Fruit fly (Drosophila melanogaster) whole organism, embryonic: ENCODE data around the gene spz3.
A peak's percentile ranks its signal among the peaks of the same experiment; 100 is the strongest.

Experiments used
- Awh ChIP-seq: fragments of 200-800 bp; sonication (Bioruptor generic); IDR thresholded peaks from 2 replicates; pipeline ENCODE4, ENCODE4 v1.3.6; 2022; ENCODE audit warnings: missing biosample characterization, missing genetic modification characterization
- BEAF-32 ChIP-seq: fragments of 200-800 bp; sonication (Bioruptor generic); optimal IDR thresholded peaks from 3 replicates; lab custom pipeline; 2017; ENCODE audit warnings: missing biosample characterization, missing genetic modification characterization, mild to moderate bottlenecking, moderate library complexity, missing genetic modification reagents
- CG10267 ChIP-seq: fragments of 200-800 bp; sonication (Bioruptor generic); optimal IDR thresholded peaks from 2 replicates; lab custom pipeline; 2018; ENCODE audit warnings: missing biosample characterization, mild to moderate bottlenecking, missing genetic modification characterization, moderate library complexity
- CG10366 ChIP-seq: fragments of 200-800 bp; sonication (Bioruptor generic); IDR thresholded peaks from 2 replicates; pipeline ENCODE4 v1.3.6; 2022; ENCODE audit warnings: missing biosample characterization, missing genetic modification characterization
- CG11398 ChIP-seq: fragments of 200-800 bp; sonication (Bioruptor generic); optimal IDR thresholded peaks from 2 replicates; lab custom pipeline; 2016; ENCODE audit warnings: missing biosample characterization, missing genetic modification characterization
- CG12299 ChIP-seq: fragments of 200-800 bp; sonication (Bioruptor generic); optimal IDR thresholded peaks from 2 replicates; lab custom pipeline; 2018; ENCODE audit warnings: missing biosample characterization, mild to moderate bottlenecking, missing genetic modification characterization
- CG14860 ChIP-seq: fragments of 200-800 bp; sonication (Bioruptor generic); IDR thresholded peaks from 3 replicates; pipeline ENCODE4 v1.3.6; 2022; ENCODE audit warnings: missing biosample characterization, missing genetic modification characterization; ENCODE audit not compliant: partially characterized antibody
- CG15073 ChIP-seq: fragments of 200-800 bp; sonication (Bioruptor generic); optimal IDR thresholded peaks from 2 replicates; lab custom pipeline; 2016; ENCODE audit warnings: missing biosample characterization, missing genetic modification characterization
- CG16863 ChIP-seq: fragments of 200-800 bp; sonication (Bioruptor generic); optimal IDR thresholded peaks from 3 replicates; lab custom pipeline; 2016; ENCODE audit warnings: missing biosample characterization, missing genetic modification characterization
- CG31441 ChIP-seq: fragments of 200-800 bp; sonication (Bioruptor generic); IDR thresholded peaks from 2 replicates; pipeline ENCODE4 v1.3.6; 2022; ENCODE audit warnings: missing biosample characterization, missing genetic modification characterization
- CG32772 ChIP-seq: fragments of 200-800 bp; sonication (Bioruptor generic); IDR thresholded peaks from 2 replicates; pipeline ENCODE4 v1.3.6; 2022; ENCODE audit warnings: missing biosample characterization, missing genetic modification characterization
- CG42726 ChIP-seq: fragments of 200-800 bp; sonication (Bioruptor generic); IDR thresholded peaks from 2 replicates; pipeline ENCODE4 v1.3.6; 2022; ENCODE audit warnings: missing biosample characterization, missing genetic modification characterization; ENCODE audit not compliant: partially characterized antibody
- CG4404 ChIP-seq: fragments of 200-800 bp; sonication (Bioruptor generic); IDR thresholded peaks from 2 replicates; pipeline ENCODE4 v1.3.6; 2022; ENCODE audit warnings: missing biosample characterization, missing genetic modification characterization
- CG5180 ChIP-seq: fragments of 200-800 bp; sonication (Bioruptor generic); optimal IDR thresholded peaks from 3 replicates; lab custom pipeline; 2017; ENCODE audit warnings: missing biosample characterization, missing genetic modification characterization, mild to moderate bottlenecking, moderate library complexity, missing genetic modification reagents
- CG6254 ChIP-seq: fragments of 200-800 bp; sonication (Bioruptor generic); optimal IDR thresholded peaks from 3 replicates; lab custom pipeline; 2017; ENCODE audit warnings: mild to moderate bottlenecking, missing biosample characterization, missing genetic modification reagents, missing genetic modification characterization
- CG6854 ChIP-seq: fragments of 200-800 bp; sonication (Bioruptor generic); optimal IDR thresholded peaks from 3 replicates; lab custom pipeline; 2017; ENCODE audit warnings: missing biosample characterization, mild to moderate bottlenecking, missing genetic modification characterization
- CG7271 ChIP-seq: fragments of 200-800 bp; sonication (Bioruptor generic); optimal IDR thresholded peaks from 2 replicates; lab custom pipeline; 2018; ENCODE audit warnings: missing biosample characterization, mild to moderate bottlenecking, missing genetic modification characterization, moderate library complexity
- CG7357 ChIP-seq: fragments of 200-800 bp; sonication (Bioruptor generic); IDR thresholded peaks from 3 replicates; pipeline ENCODE4 v1.3.6; 2022; ENCODE audit warnings: missing biosample characterization, missing genetic modification characterization
- CG7839 ChIP-seq: fragments of 200-800 bp; sonication (Bioruptor generic); optimal IDR thresholded peaks from 3 replicates; lab custom pipeline; 2018; ENCODE audit warnings: missing biosample characterization, mild to moderate bottlenecking, missing genetic modification characterization, moderate library complexity
- CG7928 ChIP-seq: fragments of 200-800 bp; sonication (Bioruptor generic); optimal IDR thresholded peaks from 2 replicates; lab custom pipeline; 2017; ENCODE audit warnings: missing biosample characterization, mild to moderate bottlenecking, missing genetic modification characterization
- CG8944 ChIP-seq: fragments of 200-800 bp; sonication (Bioruptor generic); optimal IDR thresholded peaks from 3 replicates; lab custom pipeline; 2016; ENCODE audit warnings: missing biosample characterization, missing genetic modification characterization
- CG9437 ChIP-seq: fragments of 200-800 bp; sonication (Bioruptor generic); optimal IDR thresholded peaks from 2 replicates; lab custom pipeline; 2018; ENCODE audit warnings: missing biosample characterization, mild to moderate bottlenecking, missing genetic modification characterization
- Camta ChIP-seq: fragments of 200-800 bp; sonication (Bioruptor generic); optimal IDR thresholded peaks from 2 replicates; lab custom pipeline; 2016; ENCODE audit warnings: missing biosample characterization, missing genetic modification characterization
- Dll ChIP-seq: fragments of 200-800 bp; sonication (Bioruptor generic); IDR thresholded peaks from 4 replicates; pipeline ENCODE4 v1.3.6; 2022; ENCODE audit warnings: missing biosample characterization, missing genetic modification characterization; ENCODE audit not compliant: partially characterized antibody
- E2f1 ChIP-seq: fragments of 200-800 bp; sonication (Bioruptor generic); IDR thresholded peaks from 2 replicates; pipeline ENCODE4 v1.3.6; 2022; ENCODE audit warnings: missing biosample characterization, missing genetic modification characterization
- E2f2 ChIP-seq: fragments of 200-800 bp; sonication (Bioruptor generic); IDR thresholded peaks from 2 replicates; pipeline ENCODE4 v1.3.6; 2022; ENCODE audit warnings: missing biosample characterization, missing genetic modification characterization
- Lpt ChIP-seq: fragments of >200 bp; optimal IDR thresholded peaks from 2 replicates; lab custom pipeline; 2018; ENCODE audit warnings: missing biosample characterization, missing genetic modification characterization
- NC2α ChIP-seq: fragments of 200-800 bp; sonication (Bioruptor generic); optimal IDR thresholded peaks from 2 replicates; lab custom pipeline; 2016; ENCODE audit warnings: missing biosample characterization, missing genetic modification characterization
- Nf-YB ChIP-seq: fragments of 200-800 bp; sonication (Bioruptor generic); optimal IDR thresholded peaks from 3 replicates; lab custom pipeline; 2019; ENCODE audit warnings: missing biosample characterization, mild to moderate bottlenecking, missing genetic modification characterization, moderate library complexity
- Optix ChIP-seq: fragments of 200-800 bp; sonication (Bioruptor generic); IDR thresholded peaks from 3 replicates; pipeline ENCODE4 v1.3.6; 2022; ENCODE audit warnings: missing biosample characterization, missing genetic modification characterization
- ase ChIP-seq: fragments of 200-800 bp; sonication (Bioruptor generic); IDR thresholded peaks from 3 replicates; pipeline ENCODE4 v1.3.6; 2022; ENCODE audit warnings: missing biosample characterization, missing genetic modification characterization
- bowl ChIP-seq: fragments of 200-800 bp; sonication (Bioruptor generic); IDR thresholded peaks from 2 replicates; pipeline ENCODE4 v1.3.6; 2022; ENCODE audit warnings: missing biosample characterization, missing genetic modification characterization
- cg ChIP-seq: fragments of 200-800 bp; sonication (Bioruptor generic); optimal IDR thresholded peaks from 3 replicates; lab custom pipeline; 2019; ENCODE audit warnings: missing biosample characterization, mild to moderate bottlenecking, missing genetic modification characterization, moderate library complexity
- chm ChIP-seq: fragments of 200-800 bp; sonication (Bioruptor generic); IDR thresholded peaks from 2 replicates; pipeline ENCODE4 v1.3.6; 2022; ENCODE audit warnings: missing biosample characterization, missing genetic modification characterization
- fd64A ChIP-seq: fragments of 200-800 bp; sonication (Bioruptor generic); optimal IDR thresholded peaks from 3 replicates; lab custom pipeline; 2018; ENCODE audit warnings: missing biosample characterization, mild to moderate bottlenecking, missing genetic modification characterization
- fru ChIP-seq: fragments of >200 bp; optimal IDR thresholded peaks from 2 replicates; lab custom pipeline; 2017
- ftz-f1 ChIP-seq: fragments of 200-800 bp; sonication (Bioruptor generic); optimal IDR thresholded peaks from 2 replicates; lab custom pipeline; 2016; ENCODE audit warnings: missing biosample characterization, missing genetic modification characterization
- gcm2 ChIP-seq: fragments of 200-800 bp; sonication (Bioruptor generic); optimal IDR thresholded peaks from 2 replicates; lab custom pipeline; 2016; ENCODE audit warnings: missing biosample characterization, missing genetic modification characterization
- hth ChIP-seq: fragments of >200 bp; optimal IDR thresholded peaks from 2 replicates; lab custom pipeline; 2017; ENCODE audit warnings: inconsistent platforms
- insv ChIP-seq, 2 experiments: fragments of 200-800 bp; sonication (Bioruptor generic); optimal IDR thresholded peaks; 3 replicates each; lab custom pipeline; 2016 to 2018; ENCODE audit warnings: missing biosample characterization in 2 of 2, missing genetic modification characterization in 2 of 2
- luna ChIP-seq: fragments of 200-800 bp; sonication (Bioruptor generic); optimal IDR thresholded peaks from 2 replicates; lab custom pipeline; 2016; ENCODE audit warnings: missing biosample characterization, missing genetic modification characterization
- mirr ChIP-seq: fragments of 200-800 bp; sonication (Bioruptor generic); optimal IDR thresholded peaks from 3 replicates; lab custom pipeline; 2018; ENCODE audit warnings: missing biosample characterization, mild to moderate bottlenecking, missing genetic modification characterization
- nmo ChIP-seq: fragments of 200-800 bp; sonication (Bioruptor generic); optimal IDR thresholded peaks from 2 replicates; lab custom pipeline; 2018; ENCODE audit warnings: missing biosample characterization, mild to moderate bottlenecking, missing genetic modification characterization, moderate library complexity
- phol ChIP-seq: fragments of 200-800 bp; sonication (Bioruptor generic); optimal IDR thresholded peaks from 3 replicates; lab custom pipeline; 2018; ENCODE audit warnings: missing biosample characterization, mild to moderate bottlenecking, missing genetic modification characterization, moderate library complexity
- pita ChIP-seq: fragments of 200-800 bp; sonication (Bioruptor generic); optimal IDR thresholded peaks from 2 replicates; lab custom pipeline; 2017; ENCODE audit warnings: missing biosample characterization, mild to moderate bottlenecking, missing genetic modification characterization
- sd ChIP-seq: fragments of 200-800 bp; sonication (Bioruptor generic); optimal IDR thresholded peaks from 3 replicates; lab custom pipeline; 2018; ENCODE audit warnings: missing biosample characterization, mild to moderate bottlenecking, missing genetic modification characterization, moderate library complexity
- slou ChIP-seq: fragments of 200-800 bp; sonication (Bioruptor generic); optimal IDR thresholded peaks from 3 replicates; lab custom pipeline; 2016; ENCODE audit warnings: missing biosample characterization, missing genetic modification characterization
- sob ChIP-seq: fragments of 200-800 bp; sonication (Bioruptor generic); IDR thresholded peaks from 2 replicates; pipeline ENCODE4 v1.3.6; 2022; ENCODE audit warnings: missing biosample characterization, missing genetic modification characterization
- sqz ChIP-seq: fragments of 200-800 bp; sonication (Bioruptor generic); optimal IDR thresholded peaks from 3 replicates; lab custom pipeline; 2018; ENCODE audit warnings: missing biosample characterization, mild to moderate bottlenecking, missing genetic modification characterization
- stwl ChIP-seq: fragments of 200-800 bp; sonication (Bioruptor generic); optimal IDR thresholded peaks from 3 replicates; lab custom pipeline; 2018; ENCODE audit warnings: missing biosample characterization, mild to moderate bottlenecking, missing genetic modification characterization, moderate library complexity
- tll ChIP-seq, 2 experiments: fragments of 200-800 bp in 1 of 2; fragments of >200 bp in 1 of 2; sonication (Bioruptor generic) in 1 of 2; optimal IDR thresholded peaks; 2 replicates each; lab custom pipeline; 2017 to 2019; ENCODE audit warnings: missing biosample characterization in 2 of 2, missing genetic modification characterization in 2 of 2, mild to moderate bottlenecking in 1 of 2, moderate library complexity in 1 of 2

The spz3 gene

dm6 chr2L:7925389-7925788 lies 46.0 kb upstream of the spz3 start (continued):
- TF ChIP-seq CG15073 (GFP tag; lab: Kevin White, UChicago), result peak; percentile 28
- peak; percentile 67 for TF ChIP-seq CG11398 (GFP tag; lab: Kevin White, UChicago)
- peak; percentile 91 for TF ChIP-seq CG31441 (GFP tag; lab: Robert Waterston, UW)
- TF ChIP-seq CG10267, result peak; percentile 81
- peak; percentile 82 for TF ChIP-seq CG8944
- peak; percentile 76 for TF ChIP-seq sqz (GFP tag; lab: Kevin White, UChicago)
- peak; percentile 68 for TF ChIP-seq E2f2 (GFP tag; lab: Robert Waterston, UW)
- peak; percentile 72 for TF ChIP-seq gcm2
- peak; percentile 69 for TF ChIP-seq mirr (GFP tag; lab: Kevin White, UChicago)
- TF ChIP-seq chm, result peak; percentile 83; the same call in 1 of the 2 replicates
- no peak for TF ChIP-seq BEAF-32 (GFP tag; lab: Kevin White, UChicago)
- TF ChIP-seq Lpt (GFP tag; lab: Kevin White, UChicago), result no peak
- TF ChIP-seq cg (GFP tag; lab: Kevin White, UChicago), result no peak
- TF ChIP-seq CG16863, result peak; percentile 86
- TF ChIP-seq CG32772 (GFP tag; lab: Robert Waterston, UW), result peak; percentile 90
- TF ChIP-seq CG7928 (GFP tag; lab: Kevin White, UChicago), result peak; percentile 17
- TF ChIP-seq sd (tag; lab: Kevin White, UChicago), result peak; percentile 61
- peak; percentile 82 for TF ChIP-seq Camta (GFP tag; lab: Kevin White, UChicago)
- TF ChIP-seq ase (GFP tag; lab: Robert Waterston, UW), result peak; percentile 85
- TF ChIP-seq ftz-f1, result no peak
- TF ChIP-seq CG7839 (tag; lab: Kevin White, UChicago), result peak; percentile 94
- peak; percentile 88 for TF ChIP-seq E2f1 (GFP tag; lab: Robert Waterston, UW)
- TF ChIP-seq Nf-YB, result peak; percentile 64
- peak; percentile 80; the same call in 2 of the 3 replicates for TF ChIP-seq Optix (GFP tag; lab: Robert Waterston, UW)
- no peak for TF ChIP-seq tll (GFP tag; optimal IDR thresholded peaks at IDR 0.05; lab: Kevin White, UChicago)
- TF ChIP-seq CG6854 (GFP tag; lab: Kevin White, UChicago), result peak; percentile 88
- TF ChIP-seq phol (tag; lab: Kevin White, UChicago), result peak; percentile 86
- TF ChIP-seq insv (GFP tag; optimal IDR thresholded peaks at IDR 0.05; lab: Kevin White, UChicago), result no peak
- TF ChIP-seq hth (lab: Kevin White, UChicago), result no peak
- peak; percentile 63 for TF ChIP-seq CG7271 (tag; lab: Kevin White, UChicago)
- TF ChIP-seq fd64A (GFP tag; lab: Kevin White, UChicago), result peak; percentile 84
- TF ChIP-seq CG14860, result peak; percentile 41; the same call in 1 of the 3 replicates
- TF ChIP-seq CG9437 (GFP tag; lab: Kevin White, UChicago), result peak; percentile 68
- peak; percentile 92 for TF ChIP-seq sob (GFP tag; lab: Robert Waterston, UW)
- TF ChIP-seq Awh (GFP tag; lab: Robert Waterston, UW), result peak; percentile 86
- no peak for TF ChIP-seq fru (lab: Kevin White, UChicago)
- TF ChIP-seq CG12299 (tag; lab: Kevin White, UChicago), result peak; percentile 85
- peak; percentile 85 for TF ChIP-seq slou (GFP tag; lab: Kevin White, UChicago)
- peak; percentile 76 for TF ChIP-seq CG4404 (GFP tag; lab: Robert Waterston, UW)
- peak; percentile 74 for TF ChIP-seq bowl (GFP tag; lab: Robert Waterston, UW)
- TF ChIP-seq Dll, result no peak
- TF ChIP-seq CG6254, result peak; percentile 82
- TF ChIP-seq CG10366 (GFP tag; lab: Robert Waterston, UW), result peak; percentile 85
- peak; percentile 49 for TF ChIP-seq NC2α
- TF ChIP-seq stwl, result no peak
- peak; percentile 81 for TF ChIP-seq CG7357 (GFP tag; lab: Robert Waterston, UW)
- no peak for TF ChIP-seq pita (GFP tag; lab: Kevin White, UChicago)
- TF ChIP-seq nmo, result peak; percentile 90
- peak; percentile 78 for TF ChIP-seq CG5180 (GFP tag; lab: Kevin White, UChicago)
- TF ChIP-seq luna, result peak; percentile 51
- no peak for TF ChIP-seq CG42726
